Worm (Caenorhabditis elegans): Measurements from ENCODE around the gene hlh-27.
"Not testable (repeated sequence)": the region's sequence is repeated elsewhere in the genome, so short reads cannot be mapped to it uniquely, and the experiment has no call there.

- TF ChIP-seq nhr-12 (tag; optimal IDR thresholded peaks at IDR 0.05); ama-1 (optimal IDR thresholded peaks at IDR 0.05); fos-1 (tag; optimal IDR thresholded peaks at IDR 0.05); lsy-2 (tag; optimal IDR thresholded peaks at IDR 0.05); aly-2 (tag; optimal IDR thresholded peaks at IDR 0.05); skn-1 (tag; optimal IDR thresholded peaks at IDR 0.05); ztf-4 (tag; optimal IDR thresholded peaks at IDR 0.05); nhr-23 (tag; optimal IDR thresholded peaks at IDR 0.05); elt-1 (tag; optimal IDR thresholded peaks at IDR 0.05); dmd-4 (tag; optimal IDR thresholded peaks at IDR 0.05); nhr-11 (tag; optimal IDR thresholded peaks at IDR 0.05): not testable (repeated sequence)
Observed at ce11 chrII:5534939-5535338, 5.1 kb downstream of the hlh-27 start, which contains the start of gene hlh-25.

Data from whole organism, L2 larva.